Worm (Caenorhabditis elegans) whole organism, midembryonic: Measurements from ENCODE around the gene Y43F8B.12.

Experiments used
- tab-1 ChIP-seq: fragments of 200-800 bp; sonication (Bioruptor generic); IDR thresholded peaks from 2 replicates; pipeline ENCODE4 v1.3.6; 2022; ENCODE audit warnings: missing genetic modification characterization, missing compliant biosample characterization
- ztf-29 ChIP-seq: fragments of 200-800 bp; sonication (Bioruptor generic); IDR thresholded peaks from 2 replicates; pipeline ENCODE4 v1.3.6; 2022; ENCODE audit warnings: missing genetic modification reagents, missing genetic modification characterization, missing compliant biosample characterization

DNA sequence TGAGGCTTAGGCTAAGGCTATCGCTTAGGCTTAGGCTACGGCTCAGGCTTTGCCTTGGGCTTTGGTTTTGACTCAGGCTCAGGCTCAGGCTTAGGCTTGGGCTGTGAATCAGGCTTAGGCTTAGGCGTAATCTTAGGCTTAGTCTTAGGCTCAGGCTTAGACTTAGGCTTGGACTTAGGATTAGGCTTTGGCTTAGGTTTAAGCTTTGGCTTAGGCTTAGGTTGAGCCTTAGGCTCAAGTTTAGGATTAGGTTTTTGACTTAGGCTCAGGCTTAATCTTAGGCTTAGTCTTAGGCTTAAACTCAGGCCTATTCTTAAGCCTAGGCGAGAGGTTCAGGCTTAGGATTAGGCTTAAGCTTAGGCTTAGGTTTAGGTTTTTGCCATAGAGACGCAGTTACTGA, 42.2 kb downstream of the Y43F8B.12 start:
- TF ChIP-seq ztf-29 (GFP tag; lab: Robert Waterston, UW): no peak
- no peak for TF ChIP-seq tab-1 (GFP tag; lab: Robert Waterston, UW)
